Fruit fly (Drosophila melanogaster) whole organism, pupa: ENCODE results near the gene He.

ENCODE experiments used
- CG8159 ChIP-seq: fragments of 200-800 bp; sonication (Bioruptor generic); optimal IDR thresholded peaks from 3 replicates; lab custom pipeline; 2018; ENCODE audit warnings: missing biosample characterization, mild to moderate bottlenecking, missing genetic modification characterization, moderate library complexity
- CG8301 ChIP-seq: fragments of 200-800 bp; sonication (Bioruptor generic); optimal IDR thresholded peaks from 2 replicates; lab custom pipeline; 2018; ENCODE audit warnings: missing biosample characterization, mild to moderate bottlenecking, missing genetic modification characterization

dm6 chr2L:13928461-13928860 lies 44.3 kb downstream of the He start:
- TF ChIP-seq CG8159 (no peak), CG8301 (tag; lab: Kevin White, UChicago) (no peak)
